Worm (Caenorhabditis elegans): ENCODE data around the gene sup-1.

- no peak for TF ChIP-seq ets-4 (GFP tag; optimal IDR thresholded peaks at IDR 0.05)
- no peak for TF ChIP-seq snpc-4 (GFP tag; optimal IDR thresholded peaks at IDR 0.05)
- TF ChIP-seq snpc-4 (tag; optimal IDR thresholded peaks at IDR 0.05) = no peak
- TF ChIP-seq lag-1 (GFP tag; IDR thresholded peaks at IDR 0.05) = no peak
- TF ChIP-seq sea-2 (GFP tag; IDR thresholded peaks at IDR 0.05) = no peak
- TF ChIP-seq nfya-2 (GFP tag; IDR thresholded peaks at IDR 0.05) = no peak
- TF ChIP-seq attf-6 (GFP tag; IDR thresholded peaks at IDR 0.05) = no peak
- TF ChIP-seq efl-1 (GFP tag; optimal IDR thresholded peaks at IDR 0.05) = peak; percentile 84
- TF ChIP-seq dpl-1 (GFP tag; optimal IDR thresholded peaks at IDR 0.05) = peak; percentile 87
- TF ChIP-seq F49E8.2 (tag; optimal IDR thresholded peaks at IDR 0.05; ENCODE audit: insufficient read depth) = no peak
- no peak for TF ChIP-seq egrh-3 (GFP tag; IDR thresholded peaks at IDR 0.05)
- TF ChIP-seq mcd-1 (GFP tag; IDR thresholded peaks at IDR 0.05) = peak; percentile 97
Observed at ce11 chrIII:11719400-11719875, 18.0 kb downstream of the sup-1 start, which contains the start of the genes elb-1 and Y41C4A.11.

Measured in whole organism, young adult.